Worm (Caenorhabditis elegans): ENCODE measurements around the gene prk-2.

- no peak for TF ChIP-seq tbx-11 (GFP tag; IDR thresholded peaks at IDR 0.05)
- no peak for TF ChIP-seq ama-1 (optimal IDR thresholded peaks at IDR 0.05)
- TF ChIP-seq sea-1 (GFP tag; conservative IDR thresholded peaks at IDR 0.05): no peak
- no peak for TF ChIP-seq tra-4 (tag; optimal IDR thresholded peaks at IDR 0.05)
- TF ChIP-seq aly-1 (tag; optimal IDR thresholded peaks at IDR 0.05): no peak
- TF ChIP-seq pes-1 (GFP tag; IDR thresholded peaks at IDR 0.05): no peak
- TF ChIP-seq flt-1 (GFP tag; IDR thresholded peaks at IDR 0.05): no peak
- TF ChIP-seq B0310.2 (tag; optimal IDR thresholded peaks at IDR 0.05): no peak
- TF ChIP-seq ceh-13 (GFP tag; optimal IDR thresholded peaks at IDR 0.05): no peak
- TF ChIP-seq hmg-4 (GFP tag; optimal IDR thresholded peaks at IDR 0.05): no peak
- no peak for TF ChIP-seq F13C5.2 (tag; optimal IDR thresholded peaks at IDR 0.05)
Observed at ce11 chrIII:3351091-3351490, 18.9 kb downstream of the prk-2 start.

Data from whole organism, early embryonic.